Worm (Caenorhabditis elegans) whole organism, young adult: Measurements from ENCODE around the gene dod-19.

Experiments
- B0019.2 ChIP-seq: fragments of 200-800 bp; sonication (Bioruptor generic); conservative IDR thresholded peaks from 2 replicates; pipeline ENCODE4 v1.3.6; 2022; ENCODE audit warnings: missing genetic modification reagents, missing genetic modification characterization, missing compliant biosample characterization
- C06A6.2 ChIP-seq: fragments of 200-800 bp; sonication (Bioruptor generic); conservative IDR thresholded peaks from 2 replicates; pipeline ENCODE4 v1.3.6; 2022; ENCODE audit warnings: missing genetic modification characterization, missing compliant biosample characterization
- T07F8.4 ChIP-seq: sonication (generic microtip); optimal IDR thresholded peaks from 2 replicates; lab custom pipeline; 2016; ENCODE audit warnings: mild to moderate bottlenecking, missing genetic modification characterization, moderate library complexity, missing compliant biosample characterization
- Y53F4B.3 ChIP-seq: fragments of 200-800 bp; sonication (Bioruptor generic); IDR thresholded peaks from 2 replicates; pipeline ENCODE4 v1.3.6; 2022; ENCODE audit warnings: missing genetic modification reagents, missing genetic modification characterization, missing compliant biosample characterization
- Y56A3A.18 ChIP-seq: fragments of 200-800 bp; sonication (Bioruptor generic); IDR thresholded peaks from 2 replicates; pipeline ENCODE4 v1.3.6; 2022; ENCODE audit warnings: missing genetic modification reagents, missing genetic modification characterization, missing compliant biosample characterization
- Y79H2A.3 ChIP-seq: fragments of 200-800 bp; sonication (Bioruptor generic); conservative IDR thresholded peaks from 2 replicates; pipeline ENCODE4 v1.3.6; 2022; ENCODE audit warnings: missing genetic modification reagents, missing genetic modification characterization, missing compliant biosample characterization
- ZK185.1 ChIP-seq: sonication (generic microtip); optimal IDR thresholded peaks from 2 replicates; lab custom pipeline; 2016; ENCODE audit warnings: mild to moderate bottlenecking, missing genetic modification characterization, missing compliant biosample characterization; ENCODE audit not compliant: poor library complexity, severe bottlenecking
- akir-1 ChIP-seq: fragments of 200-800 bp; sonication (Bioruptor generic); optimal IDR thresholded peaks from 2 replicates; lab custom pipeline; 2018; ENCODE audit warnings: mild to moderate bottlenecking, missing genetic modification characterization, moderate library complexity, missing compliant biosample characterization
- atf-7 ChIP-seq: sonication (generic microtip); optimal IDR thresholded peaks from 2 replicates; lab custom pipeline; 2017; ENCODE audit warnings: mild to moderate bottlenecking, missing genetic modification characterization, missing compliant biosample characterization
- athp-1 ChIP-seq: sonication (generic microtip); optimal IDR thresholded peaks from 2 replicates; lab custom pipeline; 2017; ENCODE audit warnings: mild to moderate bottlenecking, missing genetic modification characterization, missing compliant biosample characterization
- bed-2 ChIP-seq: fragments of 200-800 bp; sonication (Bioruptor generic); IDR thresholded peaks from 2 replicates; pipeline ENCODE4 v1.3.6; 2022; ENCODE audit warnings: missing genetic modification reagents, missing genetic modification characterization, missing compliant biosample characterization
- chd-7 ChIP-seq: sonication (generic microtip); optimal IDR thresholded peaks from 2 replicates; lab custom pipeline; 2016; ENCODE audit warnings: mild to moderate bottlenecking, missing genetic modification characterization, moderate library complexity, missing compliant biosample characterization
- die-1 ChIP-seq: sonication (generic microtip); optimal IDR thresholded peaks from 2 replicates; lab custom pipeline; 2016; ENCODE audit warnings: missing genotype, mild to moderate bottlenecking, missing genetic modification characterization, missing compliant biosample characterization
- dpff-1 ChIP-seq: sonication (generic microtip); optimal IDR thresholded peaks from 2 replicates; lab custom pipeline; 2017; ENCODE audit warnings: mild to moderate bottlenecking, missing genetic modification characterization, missing compliant biosample characterization
- egrh-3 ChIP-seq: fragments of 200-800 bp; sonication (Bioruptor generic); IDR thresholded peaks from 2 replicates; pipeline ENCODE4 v1.3.6; 2022; ENCODE audit warnings: missing genetic modification reagents, missing genetic modification characterization, missing compliant biosample characterization
- gei-17 ChIP-seq: fragments of 200-800 bp; sonication (Bioruptor generic); optimal IDR thresholded peaks from 2 replicates; lab custom pipeline; 2018; ENCODE audit warnings: mild to moderate bottlenecking, missing genetic modification characterization, missing compliant biosample characterization
- let-526 ChIP-seq: fragments of 200-800 bp; sonication (Bioruptor generic); IDR thresholded peaks from 2 replicates; pipeline ENCODE4 v1.3.6; 2022; ENCODE audit warnings: missing genetic modification reagents, missing genetic modification characterization, missing compliant biosample characterization
- lin-26 ChIP-seq: fragments of 200-800 bp; sonication (Bioruptor generic); IDR thresholded peaks from 2 replicates; pipeline ENCODE4 v1.3.6; 2022; ENCODE audit warnings: missing genetic modification reagents, missing genetic modification characterization, missing compliant biosample characterization
- madf-6 ChIP-seq: fragments of 200-800 bp; sonication (Bioruptor generic); IDR thresholded peaks from 2 replicates; pipeline ENCODE4 v1.3.6; 2022; ENCODE audit warnings: missing genetic modification reagents, missing genetic modification characterization, missing compliant biosample characterization
- mel-28 ChIP-seq: sonication (generic microtip); optimal IDR thresholded peaks from 2 replicates; lab custom pipeline; 2016; ENCODE audit warnings: borderline replicate concordance, mild to moderate bottlenecking, missing genetic modification characterization, missing compliant biosample characterization
- mxl-1 ChIP-seq: sonication (generic microtip); optimal IDR thresholded peaks from 2 replicates; lab custom pipeline; 2016; ENCODE audit warnings: missing genetic modification characterization, missing compliant biosample characterization
- nhr-179 ChIP-seq: sonication (generic microtip); optimal IDR thresholded peaks from 2 replicates; lab custom pipeline; 2016; ENCODE audit warnings: mild to moderate bottlenecking, missing genetic modification characterization, missing compliant biosample characterization
- nhr-27 ChIP-seq: fragments of 200-800 bp; sonication (Bioruptor generic); optimal IDR thresholded peaks from 2 replicates; lab custom pipeline; 2018; ENCODE audit warnings: mild to moderate bottlenecking, missing genetic modification characterization, moderate library complexity, missing compliant biosample characterization
- nhr-80 ChIP-seq: sonication (generic microtip); optimal IDR thresholded peaks from 2 replicates; lab custom pipeline; 2016; ENCODE audit warnings: missing genetic modification characterization, missing compliant biosample characterization
- sea-2 ChIP-seq: fragments of 200-800 bp; sonication (Bioruptor generic); IDR thresholded peaks from 2 replicates; pipeline ENCODE4 v1.3.6; 2022; ENCODE audit warnings: missing genetic modification characterization, missing compliant biosample characterization
- snpc-1.1 ChIP-seq: sonication (generic microtip); optimal IDR thresholded peaks from 2 replicates; lab custom pipeline; 2017; ENCODE audit warnings: missing genetic modification characterization, mild to moderate bottlenecking, missing compliant biosample characterization, antibody characterized with exemption, moderate library complexity, missing genotype, missing genetic modification reagents; ENCODE audit not compliant: insufficient read depth
- snpc-4 ChIP-seq, 5 experiments: fragments of 150-350 bp in 1 of 5; sonication (generic microtip) in 4 of 5; optimal IDR thresholded peaks; 2 replicates each; lab custom pipeline; 2014 to 2018; ENCODE audit warnings: missing genetic modification characterization in 5 of 5, missing biosample characterization in 3 of 5, antibody characterized with exemption in 2 of 5, mild to moderate bottlenecking in 2 of 5, missing compliant biosample characterization in 2 of 5, missing genotype in 2 of 5, moderate library complexity in 2 of 5, missing genetic modification reagents in 1 of 5
- somi-1 ChIP-seq: fragments of 200-800 bp; sonication (Bioruptor generic); optimal IDR thresholded peaks from 2 replicates; lab custom pipeline; 2018; ENCODE audit warnings: mild to moderate bottlenecking, missing genetic modification characterization, missing compliant biosample characterization
- unc-130 ChIP-seq: sonication (generic microtip); optimal IDR thresholded peaks from 2 replicates; lab custom pipeline; 2016; ENCODE audit warnings: missing genetic modification reagents, missing genetic modification characterization, missing compliant biosample characterization
- zfh-2 ChIP-seq: fragments of 200-800 bp; sonication (Bioruptor generic); conservative IDR thresholded peaks from 2 replicates; pipeline ENCODE4 v1.3.6; 2022; ENCODE audit warnings: missing genetic modification reagents, missing genetic modification characterization, missing compliant biosample characterization
- ztf-22 ChIP-seq: fragments of 200-800 bp; sonication (Bioruptor generic); optimal IDR thresholded peaks from 2 replicates; lab custom pipeline; 2018; ENCODE audit warnings: mild to moderate bottlenecking, missing genetic modification characterization, moderate library complexity, missing compliant biosample characterization

Gene dod-19

ce11 chrV:373192-373591 lies 41.4 kb downstream of the dod-19 start:
- TF ChIP-seq B0019.2 = no peak
- TF ChIP-seq lin-26 (GFP tag; lab: Robert Waterston, UW) = no peak
- TF ChIP-seq nhr-27 (tag; lab: Kevin White, UChicago) = no peak
- no peak for TF ChIP-seq nhr-179 (tag; lab: Kevin White, UChicago)
- no peak for TF ChIP-seq bed-2
- TF ChIP-seq gei-17 (GFP tag; lab: Kevin White, UChicago) = no peak
- TF ChIP-seq zfh-2 (GFP tag; lab: Robert Waterston, UW) = peak; percentile 80
- no peak for TF ChIP-seq Y53F4B.3
- no peak for TF ChIP-seq somi-1 (GFP tag; lab: Kevin White, UChicago)
- 0 out of 2 replicates have a peak, but pooled peaks have one; percentile 17 for TF ChIP-seq egrh-3

- TF ChIP-seq athp-1 (tag; lab: Kevin White, UChicago) = no peak
- TF ChIP-seq snpc-1.1 (tag; lab: Kevin White, UChicago) = no peak
- no peak for TF ChIP-seq nhr-179 (tag; lab: Kevin White, UChicago)
- TF ChIP-seq T07F8.4 (tag; lab: Kevin White, UChicago) = no peak
- no peak for TF ChIP-seq chd-7 (tag; lab: Kevin White, UChicago)
- no peak for TF ChIP-seq madf-6 (GFP tag; lab: Robert Waterston, UW)
- no peak for TF ChIP-seq akir-1 (GFP tag; lab: Kevin White, UChicago)
- TF ChIP-seq dpff-1 (tag; lab: Kevin White, UChicago) = no peak
- TF ChIP-seq somi-1 (GFP tag; lab: Kevin White, UChicago) = no peak
- no peak for TF ChIP-seq Y56A3A.18 (GFP tag; lab: Robert Waterston, UW)
- no peak for TF ChIP-seq mxl-1
- TF ChIP-seq atf-7 (tag; lab: Kevin White, UChicago) = no peak
- TF ChIP-seq sea-2 (GFP tag; lab: Robert Waterston, UW) = no peak
- no peak for TF ChIP-seq Y79H2A.3 (GFP tag; lab: Robert Waterston, UW)
- TF ChIP-seq snpc-4 (GFP tag; optimal IDR thresholded peaks at IDR 0.05; lab: Kevin White, UChicago) = no peak
- no peak for TF ChIP-seq snpc-4 (tag; optimal IDR thresholded peaks at IDR 0.05; lab: Kevin White, UChicago)
- TF ChIP-seq ZK185.1 (tag; lab: Kevin White, UChicago) = no peak
- no peak for TF ChIP-seq mel-28 (tag; lab: Kevin White, UChicago)
Measured at ce11 chrV:370033-370432, 44.5 kb downstream of the dod-19 start, which contains the start of gene mltn-7. Gene mltn-7 (plus strand): TSS chrV:370333.

- TF ChIP-seq athp-1 (tag; lab: Kevin White, UChicago) (no peak), die-1 (tag; lab: Kevin White, UChicago) (no peak), let-526 (no peak), egrh-3 (no peak), ztf-22 (no peak), nhr-80 (tag; lab: Kevin White, UChicago) (no peak), unc-130 (GFP tag; lab: Kevin White, UChicago) (no peak), C06A6.2 (GFP tag; lab: Robert Waterston, UW) (no peak)
Measured at ce11 chrV:364650-365049, 49.9 kb downstream of the dod-19 start, which contains the start of gene mltn-6. Gene mltn-6 (plus strand): TSS chrV:364950.
